Fruit fly (Drosophila melanogaster) whole organism, embryonic: ENCODE measurements around the gene CG2889.
A peak's percentile ranks its signal among the peaks of the same experiment; 100 is the strongest.

ENCODE experiments used
- BtbVII ChIP-seq: fragments of 200-800 bp; sonication (Bioruptor generic); optimal IDR thresholded peaks from 3 replicates; lab custom pipeline; 2017; ENCODE audit warnings: missing biosample characterization, mild to moderate bottlenecking, missing genetic modification characterization
- CG11247 ChIP-seq: fragments of 200-800 bp; sonication (Bioruptor generic); IDR thresholded peaks from 2 replicates; pipeline ENCODE4 v1.3.6; 2022; ENCODE audit warnings: missing biosample characterization, missing genetic modification characterization
- CG11398 ChIP-seq: fragments of 200-800 bp; sonication (Bioruptor generic); optimal IDR thresholded peaks from 2 replicates; lab custom pipeline; 2016; ENCODE audit warnings: missing biosample characterization, missing genetic modification characterization
- CG12769 ChIP-seq: fragments of 200-800 bp; sonication (Bioruptor generic); optimal IDR thresholded peaks from 2 replicates; lab custom pipeline; 2019; ENCODE audit warnings: missing biosample characterization, mild to moderate bottlenecking, missing genetic modification characterization, moderate library complexity
- CG13123 ChIP-seq: fragments of 200-800 bp; sonication (Bioruptor generic); optimal IDR thresholded peaks from 2 replicates; lab custom pipeline; 2016; ENCODE audit warnings: missing biosample characterization, missing genetic modification characterization
- CG14710 ChIP-seq: fragments of 200-800 bp; sonication (Bioruptor generic); optimal IDR thresholded peaks from 3 replicates; lab custom pipeline; 2019; ENCODE audit warnings: missing biosample characterization, mild to moderate bottlenecking, missing genetic modification characterization, moderate library complexity
- CG15269 ChIP-seq: fragments of 200-800 bp; sonication (Bioruptor generic); optimal IDR thresholded peaks from 2 replicates; lab custom pipeline; 2018; ENCODE audit warnings: missing biosample characterization, mild to moderate bottlenecking, missing genetic modification characterization, moderate library complexity
- CG15601 ChIP-seq: fragments of 200-800 bp; sonication (Bioruptor generic); optimal IDR thresholded peaks from 3 replicates; lab custom pipeline; 2019; ENCODE audit warnings: missing biosample characterization, mild to moderate bottlenecking, missing genetic modification characterization, moderate library complexity
- CG16815 ChIP-seq: fragments of 200-800 bp; sonication (Bioruptor generic); optimal IDR thresholded peaks from 3 replicates; lab custom pipeline; 2017; ENCODE audit warnings: missing biosample characterization, mild to moderate bottlenecking, missing genetic modification characterization
- CG17612 ChIP-seq: fragments of 200-800 bp; sonication (Bioruptor generic); IDR thresholded peaks from 2 replicates; pipeline ENCODE4 v1.3.6; 2022; ENCODE audit warnings: missing biosample characterization, missing genetic modification characterization
- CG17802 ChIP-seq: fragments of 200-800 bp; sonication (Bioruptor generic); optimal IDR thresholded peaks from 2 replicates; lab custom pipeline; 2018; ENCODE audit warnings: missing biosample characterization, mild to moderate bottlenecking, missing genetic modification characterization, moderate library complexity
- CG2889 ChIP-seq: fragments of 200-800 bp; sonication (Bioruptor generic); IDR thresholded peaks from 3 replicates; pipeline ENCODE4 v1.3.6; 2022; ENCODE audit warnings: missing biosample characterization, missing genetic modification characterization
- CG32532 ChIP-seq: fragments of 200-800 bp; sonication (Bioruptor generic); IDR thresholded peaks from 2 replicates; pipeline ENCODE4 v1.3.6; 2022; ENCODE audit warnings: missing biosample characterization, missing genetic modification characterization
- CG34376 ChIP-seq: fragments of 200-800 bp; sonication (Bioruptor generic); optimal IDR thresholded peaks from 2 replicates; lab custom pipeline; 2018; ENCODE audit warnings: missing biosample characterization, mild to moderate bottlenecking, missing genetic modification characterization
- CG4328 ChIP-seq: fragments of 200-800 bp; sonication (Bioruptor generic); optimal IDR thresholded peaks from 3 replicates; lab custom pipeline; 2017; ENCODE audit warnings: missing biosample characterization, missing genetic modification reagents, missing genetic modification characterization
- CG4404 ChIP-seq: fragments of 200-800 bp; sonication (Bioruptor generic); IDR thresholded peaks from 2 replicates; pipeline ENCODE4 v1.3.6; 2022; ENCODE audit warnings: missing biosample characterization, missing genetic modification characterization
- CG4617 ChIP-seq: fragments of 200-800 bp; sonication (Bioruptor generic); optimal IDR thresholded peaks from 3 replicates; lab custom pipeline; 2016; ENCODE audit warnings: missing biosample characterization, missing genetic modification characterization, borderline replicate concordance
- CG4820 ChIP-seq: fragments of 200-800 bp; sonication (Bioruptor generic); optimal IDR thresholded peaks from 3 replicates; lab custom pipeline; 2016; ENCODE audit warnings: missing biosample characterization, missing genetic modification characterization
- CG5180 ChIP-seq: fragments of 200-800 bp; sonication (Bioruptor generic); optimal IDR thresholded peaks from 3 replicates; lab custom pipeline; 2017; ENCODE audit warnings: missing biosample characterization, missing genetic modification characterization, mild to moderate bottlenecking, moderate library complexity, missing genetic modification reagents
- CG7556 ChIP-seq: fragments of 200-800 bp; sonication (Bioruptor generic); optimal IDR thresholded peaks from 2 replicates; lab custom pipeline; 2017; ENCODE audit warnings: missing biosample characterization, mild to moderate bottlenecking, missing genetic modification characterization
- CG7987 ChIP-seq: fragments of 200-800 bp; sonication (Bioruptor generic); optimal IDR thresholded peaks from 2 replicates; lab custom pipeline; 2018; ENCODE audit warnings: missing biosample characterization, mild to moderate bottlenecking, missing genetic modification characterization, moderate library complexity
- CHES-1-like ChIP-seq: fragments of 200-800 bp; sonication (Bioruptor generic); optimal IDR thresholded peaks from 2 replicates; lab custom pipeline; 2016; ENCODE audit warnings: missing biosample characterization, missing genetic modification characterization
- Dll ChIP-seq: fragments of 200-800 bp; sonication (Bioruptor generic); IDR thresholded peaks from 4 replicates; pipeline ENCODE4 v1.3.6; 2022; ENCODE audit warnings: missing biosample characterization, missing genetic modification characterization; ENCODE audit not compliant: partially characterized antibody
- Gsc ChIP-seq: fragments of 200-800 bp; sonication (Bioruptor generic); IDR thresholded peaks from 2 replicates; pipeline ENCODE4 v1.3.6; 2022; ENCODE audit warnings: missing biosample characterization, missing genetic modification characterization
- H2.0 ChIP-seq: fragments of 200-800 bp; sonication (Bioruptor generic); IDR thresholded peaks from 2 replicates; pipeline ENCODE4 v1.3.6; 2022; ENCODE audit warnings: missing biosample characterization, missing genetic modification characterization
- HHEX ChIP-seq: fragments of 200-800 bp; sonication (Bioruptor generic); optimal IDR thresholded peaks from 3 replicates; lab custom pipeline; 2017; ENCODE audit warnings: missing biosample characterization, mild to moderate bottlenecking, missing genetic modification characterization, missing genetic modification reagents
- HLH3B ChIP-seq: fragments of 200-800 bp; sonication (Bioruptor generic); IDR thresholded peaks from 2 replicates; pipeline ENCODE4 v1.3.6; 2022; ENCODE audit warnings: missing biosample characterization, missing genetic modification characterization
- PHDP ChIP-seq: fragments of 200-800 bp; sonication (Bioruptor generic); optimal IDR thresholded peaks from 3 replicates; lab custom pipeline; 2018; ENCODE audit warnings: missing biosample characterization, mild to moderate bottlenecking, missing genetic modification characterization, moderate library complexity
- Rfx ChIP-seq: fragments of 200-800 bp; sonication (Bioruptor generic); IDR thresholded peaks from 2 replicates; pipeline ENCODE4 v1.3.6; 2022; ENCODE audit warnings: missing biosample characterization, missing genetic modification characterization
- Ssrp ChIP-seq: fragments of 200-800 bp; sonication (Bioruptor generic); optimal IDR thresholded peaks from 2 replicates; lab custom pipeline; 2018; ENCODE audit warnings: missing biosample characterization, mild to moderate bottlenecking, missing genetic modification characterization, moderate library complexity
- Vsx1 ChIP-seq: fragments of 200-800 bp; sonication (Bioruptor generic); optimal IDR thresholded peaks from 2 replicates; lab custom pipeline; 2017; ENCODE audit warnings: missing biosample characterization, mild to moderate bottlenecking, missing genetic modification characterization, missing genetic modification reagents
- amos ChIP-seq: fragments of 200-800 bp; sonication (Bioruptor generic); IDR thresholded peaks from 2 replicates; pipeline ENCODE4 v1.3.6; 2022; ENCODE audit warnings: missing biosample characterization, missing genetic modification characterization; ENCODE audit not compliant: partially characterized antibody
- bigmax ChIP-seq: fragments of 200-800 bp; sonication (Bioruptor generic); optimal IDR thresholded peaks from 2 replicates; lab custom pipeline; 2018; ENCODE audit warnings: missing biosample characterization, mild to moderate bottlenecking, missing genetic modification characterization
- dmrt99B ChIP-seq: fragments of 200-800 bp; sonication (Bioruptor generic); optimal IDR thresholded peaks from 2 replicates; lab custom pipeline; 2018; ENCODE audit warnings: missing biosample characterization, mild to moderate bottlenecking, missing genetic modification characterization, moderate library complexity
- emc ChIP-seq: fragments of 200-800 bp; sonication (Bioruptor generic); optimal IDR thresholded peaks from 2 replicates; lab custom pipeline; 2016; ENCODE audit warnings: missing biosample characterization, missing genetic modification characterization
- gce ChIP-seq: fragments of 200-800 bp; sonication (Bioruptor generic); IDR thresholded peaks from 3 replicates; pipeline ENCODE4 v1.3.6; 2022; ENCODE audit warnings: missing biosample characterization, missing genetic modification characterization
- grn ChIP-seq: fragments of 200-800 bp; sonication (Bioruptor generic); optimal IDR thresholded peaks from 3 replicates; lab custom pipeline; 2017; ENCODE audit warnings: missing biosample characterization, missing genetic modification characterization
- gsb ChIP-seq: fragments of 200-800 bp; sonication (Bioruptor generic); IDR thresholded peaks from 2 replicates; pipeline ENCODE4 v1.3.6; 2022; ENCODE audit warnings: missing biosample characterization, missing genetic modification characterization
- her ChIP-seq: fragments of 200-800 bp; sonication (Bioruptor generic); optimal IDR thresholded peaks from 2 replicates; lab custom pipeline; 2016; ENCODE audit warnings: missing biosample characterization, missing genetic modification characterization
- kah ChIP-seq: fragments of 200-800 bp; sonication (Bioruptor generic); optimal IDR thresholded peaks from 2 replicates; lab custom pipeline; 2018; ENCODE audit warnings: missing biosample characterization, mild to moderate bottlenecking, missing genetic modification characterization
- ken ChIP-seq: fragments of 200-800 bp; sonication (Bioruptor generic); IDR thresholded peaks from 3 replicates; pipeline ENCODE4 v1.3.6; 2022; ENCODE audit warnings: missing biosample characterization, missing genetic modification characterization
- lbe ChIP-seq: fragments of 200-800 bp; sonication (Bioruptor generic); optimal IDR thresholded peaks from 2 replicates; lab custom pipeline; 2016; ENCODE audit warnings: missing biosample characterization, mild to moderate bottlenecking, missing genetic modification characterization
- mirr ChIP-seq: fragments of 200-800 bp; sonication (Bioruptor generic); optimal IDR thresholded peaks from 3 replicates; lab custom pipeline; 2018; ENCODE audit warnings: missing biosample characterization, mild to moderate bottlenecking, missing genetic modification characterization
- pnt ChIP-seq: fragments of 200-800 bp; sonication (Bioruptor generic); optimal IDR thresholded peaks from 3 replicates; lab custom pipeline; 2016; ENCODE audit warnings: missing biosample characterization, missing genetic modification characterization
- run ChIP-seq: fragments of 200-800 bp; sonication (Bioruptor generic); optimal IDR thresholded peaks from 3 replicates; lab custom pipeline; 2018; ENCODE audit warnings: missing biosample characterization, mild to moderate bottlenecking, missing genetic modification characterization
- slbo ChIP-seq: fragments of 200-800 bp; sonication (Bioruptor generic); IDR thresholded peaks from 2 replicates; pipeline ENCODE4 v1.3.6; 2022; ENCODE audit warnings: missing biosample characterization, missing genetic modification characterization
- tgo ChIP-seq: fragments of 200-800 bp; sonication (Bioruptor generic); IDR thresholded peaks from 3 replicates; pipeline ENCODE4 v1.3.6; 2022; ENCODE audit warnings: missing biosample characterization, missing genetic modification characterization
- toy ChIP-seq: fragments of 200-800 bp; sonication (Bioruptor generic); IDR thresholded peaks from 2 replicates; pipeline ENCODE4 v1.3.6; 2022; ENCODE audit warnings: missing biosample characterization, missing genetic modification characterization
- trh ChIP-seq: fragments of 200-800 bp; sonication (Bioruptor generic); optimal IDR thresholded peaks from 2 replicates; lab custom pipeline; 2016; ENCODE audit warnings: missing biosample characterization, missing genetic modification characterization
- twi ChIP-seq: fragments of 200-800 bp; optimal IDR thresholded peaks from 2 replicates; lab custom pipeline; 2019; ENCODE audit warnings: missing biosample characterization, mild to moderate bottlenecking, missing genetic modification characterization, moderate library complexity
- wor ChIP-seq: fragments of 200-800 bp; sonication (Bioruptor generic); IDR thresholded peaks from 2 replicates; pipeline ENCODE4 v1.3.6; 2022; ENCODE audit warnings: missing biosample characterization, missing genetic modification characterization

The CG2889 gene

DNA sequence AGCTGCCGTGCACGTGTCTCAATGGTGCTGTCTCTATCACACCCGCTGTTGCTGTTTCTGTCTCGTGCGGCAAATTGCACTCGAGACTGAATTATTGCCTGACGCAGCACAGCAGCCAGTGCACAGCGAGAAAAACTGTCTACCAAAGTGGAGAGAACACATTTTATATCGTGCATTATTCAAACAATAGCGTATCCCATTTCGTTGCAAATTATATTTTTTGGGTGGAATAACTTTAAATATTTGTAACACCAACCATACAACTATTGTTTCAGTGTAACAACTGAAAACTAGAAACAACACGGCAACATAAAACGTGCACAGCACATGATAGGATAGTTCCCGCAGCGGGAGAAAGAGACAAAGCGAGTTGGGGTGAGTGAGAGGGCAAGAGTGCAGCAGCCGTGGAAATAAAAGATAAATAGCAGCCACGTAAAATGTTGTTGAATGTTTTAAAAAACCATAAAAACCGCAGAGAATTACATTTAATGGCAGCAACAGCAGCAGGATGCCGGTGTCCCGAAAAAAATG, 41.6 kb downstream of the CG2889 start (continued):
- no peak for TF ChIP-seq lbe (GFP tag; lab: Kevin White, UChicago)
- TF ChIP-seq CG11247 = no peak
- no peak for TF ChIP-seq CG13123 (GFP tag; lab: Kevin White, UChicago)
- TF ChIP-seq Gsc (GFP tag; lab: Robert Waterston, UW) = no peak
- no peak for TF ChIP-seq BtbVII (GFP tag; lab: Kevin White, UChicago)
- no peak for TF ChIP-seq CG17802 (tag; lab: Kevin White, UChicago)
- no peak for TF ChIP-seq CG4617
- 0 out of 2 replicates have a peak, but pooled peaks have one; percentile 18 for TF ChIP-seq gsb (GFP tag; lab: Robert Waterston, UW)
- peak; percentile 91 for TF ChIP-seq CG4404 (GFP tag; lab: Robert Waterston, UW)
- peak; percentile 5 for TF ChIP-seq CG5180 (GFP tag; lab: Kevin White, UChicago)
- TF ChIP-seq CG15269 (tag; lab: Kevin White, UChicago) = no peak
- no peak for TF ChIP-seq kah
- peak; percentile 70 for TF ChIP-seq pnt
- TF ChIP-seq CG32532 (GFP tag; lab: Robert Waterston, UW) = no peak
- no peak for TF ChIP-seq HHEX
- TF ChIP-seq CG34376 (GFP tag; lab: Kevin White, UChicago) = no peak
- TF ChIP-seq CG4328 (GFP tag; lab: Kevin White, UChicago) = no peak
- TF ChIP-seq CG7556 (GFP tag; lab: Kevin White, UChicago) = peak; percentile 40
- peak; percentile 88 for TF ChIP-seq twi (tag; lab: Kevin White, UChicago)
- peak; percentile 71 for TF ChIP-seq dmrt99B (tag; lab: Kevin White, UChicago)
- TF ChIP-seq Rfx (GFP tag; lab: Robert Waterston, UW) = no peak
- TF ChIP-seq ken = no peak
- TF ChIP-seq run (tag; lab: Kevin White, UChicago) = no peak
- TF ChIP-seq grn (GFP tag; lab: Kevin White, UChicago) = no peak
- TF ChIP-seq amos (GFP tag; lab: Robert Waterston, UW) = no peak
- TF ChIP-seq CHES-1-like (GFP tag; lab: Kevin White, UChicago) = no peak
- TF ChIP-seq CG12769 (tag; lab: Kevin White, UChicago) = peak; percentile 23
- TF ChIP-seq CG11398 (GFP tag; lab: Kevin White, UChicago) = no peak
- no peak for TF ChIP-seq HLH3B (GFP tag; lab: Robert Waterston, UW)
- TF ChIP-seq CG17612 (GFP tag; lab: Robert Waterston, UW) = no peak
- no peak for TF ChIP-seq wor (GFP tag; lab: Robert Waterston, UW)
- TF ChIP-seq Vsx1 (GFP tag; lab: Kevin White, UChicago) = no peak
- no peak for TF ChIP-seq slbo
- TF ChIP-seq gce (GFP tag; lab: Robert Waterston, UW) = no peak
- no peak for TF ChIP-seq PHDP (tag; lab: Kevin White, UChicago)
- no peak for TF ChIP-seq toy (GFP tag; lab: Robert Waterston, UW)
- TF ChIP-seq CG7987 (GFP tag; lab: Kevin White, UChicago) = no peak
- TF ChIP-seq CG2889 (GFP tag; lab: Robert Waterston, UW) = no peak
- peak; percentile 29 for TF ChIP-seq CG15601 (tag; lab: Kevin White, UChicago)
- peak; percentile 67 for TF ChIP-seq CG14710 (tag; lab: Kevin White, UChicago)
- TF ChIP-seq CG4820 (GFP tag; lab: Kevin White, UChicago) = peak; percentile 65
- TF ChIP-seq bigmax (GFP tag; lab: Kevin White, UChicago) = no peak
- TF ChIP-seq tgo = peak; percentile 44; the same call in 1 of the 3 replicates
- no peak for TF ChIP-seq Dll (GFP tag; lab: Robert Waterston, UW)
- TF ChIP-seq mirr (GFP tag; lab: Kevin White, UChicago) = no peak
- TF ChIP-seq emc (GFP tag; lab: Kevin White, UChicago) = no peak
- peak; percentile 44 for TF ChIP-seq Ssrp
- no peak for TF ChIP-seq her (GFP tag; lab: Kevin White, UChicago)
- peak; percentile 44 for TF ChIP-seq trh
- TF ChIP-seq CG16815 = peak; percentile 46
- TF ChIP-seq H2.0 = no peak
